Worm (Caenorhabditis elegans) whole organism, mixed stage, embryonic: ENCODE data around the gene T02B11.8.

Experiments used
- bed-3 ChIP-seq: fragments of 200-800 bp; sonication (Bioruptor generic); optimal IDR thresholded peaks from 3 replicates; lab custom pipeline; 2018; ENCODE audit warnings: mild to moderate bottlenecking, missing genetic modification characterization, moderate library complexity, missing compliant biosample characterization
- ceh-39 ChIP-seq: fragments of 150-350 bp; optimal IDR thresholded peaks from 2 replicates; lab custom pipeline; 2014; ENCODE audit warnings: missing biosample characterization, missing genetic modification characterization
- elt-1 ChIP-seq: sonication (generic microtip); optimal IDR thresholded peaks from 2 replicates; lab custom pipeline; 2017; ENCODE audit warnings: missing genetic modification characterization, mild to moderate bottlenecking, missing compliant biosample characterization, antibody characterized with exemption, moderate library complexity, borderline replicate concordance; ENCODE audit not compliant: insufficient read depth
- elt-3 ChIP-seq: fragments of 150-350 bp; optimal IDR thresholded peaks from 2 replicates; lab custom pipeline; 2014; ENCODE audit warnings: missing biosample characterization, missing genetic modification characterization
- ham-2 ChIP-seq: fragments of 200-800 bp; sonication (Bioruptor generic); optimal IDR thresholded peaks from 2 replicates; lab custom pipeline; 2018; ENCODE audit warnings: mild to moderate bottlenecking, missing genetic modification characterization, missing compliant biosample characterization
- lin-13 ChIP-seq: fragments of 150-350 bp; optimal IDR thresholded peaks from 2 replicates; lab custom pipeline; 2014; ENCODE audit warnings: missing biosample characterization, missing genetic modification characterization
- mab-5 ChIP-seq: fragments of 150-350 bp; optimal IDR thresholded peaks from 2 replicates; lab custom pipeline; 2014; ENCODE audit warnings: missing biosample characterization, missing genetic modification characterization
- mep-1 ChIP-seq: fragments of 150-350 bp; optimal IDR thresholded peaks from 2 replicates; lab custom pipeline; 2017; ENCODE audit warnings: missing biosample characterization, missing genetic modification reagents, missing genetic modification characterization, inconsistent platforms
- nhr-76 ChIP-seq: sonication (generic microtip); optimal IDR thresholded peaks from 2 replicates; lab custom pipeline; 2017; ENCODE audit warnings: missing biosample characterization, missing genetic modification characterization
- snpc-4 ChIP-seq: fragments of 150-350 bp; optimal IDR thresholded peaks from 2 replicates; lab custom pipeline; 2014; ENCODE audit warnings: missing biosample characterization, missing genetic modification characterization
- unc-120 ChIP-seq: sonication (generic microtip); optimal IDR thresholded peaks from 2 replicates; lab custom pipeline; 2017; ENCODE audit warnings: missing genetic modification characterization, missing compliant biosample characterization; ENCODE audit not compliant: poor library complexity, severe bottlenecking
- unc-62 ChIP-seq: fragments of 150-350 bp; optimal IDR thresholded peaks from 2 replicates; lab custom pipeline; 2014; ENCODE audit warnings: missing biosample characterization, missing genetic modification reagents, missing genetic modification characterization
- zip-8 ChIP-seq: fragments of 150-350 bp; optimal IDR thresholded peaks from 2 replicates; lab custom pipeline; 2014; ENCODE audit warnings: missing biosample characterization, missing genetic modification characterization

ce11 chrV:875945-876344 lies 2.5 kb downstream of the T02B11.8 start, which contains the start of gene T02B11.9:
- TF ChIP-seq ham-2 (GFP tag; lab: Kevin White, UChicago) (no peak), nhr-76 (tag; lab: Kevin White, UChicago) (no peak), elt-1 (tag; lab: Kevin White, UChicago) (no peak), mab-5 (no peak), zip-8 (tag; lab: Kevin White, UChicago) (no peak), lin-13 (tag; lab: Kevin White, UChicago) (no peak), bed-3 (GFP tag; lab: Kevin White, UChicago) (no peak), snpc-4 (no peak), unc-120 (tag; lab: Kevin White, UChicago) (no peak), mep-1 (tag; lab: Kevin White, UChicago) (no peak), ceh-39 (tag; lab: Kevin White, UChicago) (no peak), unc-62 (GFP tag; lab: Kevin White, UChicago) (no peak), elt-3 (tag; lab: Kevin White, UChicago) (no peak)
